Fruit fly (Drosophila melanogaster) whole organism, embryonic: ENCODE results near the gene Bem46.
A peak's percentile ranks its signal among the peaks of the same experiment; 100 is the strongest.

ENCODE experiments used
- Atf-2 ChIP-seq: fragments of 200-800 bp; sonication (Bioruptor generic); optimal IDR thresholded peaks from 2 replicates; lab custom pipeline; 2016; ENCODE audit warnings: missing biosample characterization, missing genetic modification characterization
- Atf3 ChIP-seq: fragments of 200-800 bp; sonication (Bioruptor generic); optimal IDR thresholded peaks from 3 replicates; lab custom pipeline; 2016; ENCODE audit warnings: missing biosample characterization, missing genetic modification characterization
- B-H2 ChIP-seq: fragments of 200-800 bp; sonication (Bioruptor generic); optimal IDR thresholded peaks from 2 replicates; lab custom pipeline; 2018; ENCODE audit warnings: missing biosample characterization, mild to moderate bottlenecking, missing genetic modification characterization
- BEAF-32 ChIP-seq: fragments of 200-800 bp; sonication (Bioruptor generic); optimal IDR thresholded peaks from 3 replicates; lab custom pipeline; 2017; ENCODE audit warnings: missing biosample characterization, missing genetic modification characterization, mild to moderate bottlenecking, moderate library complexity, missing genetic modification reagents
- Blimp-1 ChIP-seq: fragments of 200-800 bp; sonication (Bioruptor generic); optimal IDR thresholded peaks from 3 replicates; lab custom pipeline; 2018; ENCODE audit warnings: missing biosample characterization, missing genetic modification characterization, mild to moderate bottlenecking, moderate library complexity, missing genetic modification reagents
- CG12236 ChIP-seq: fragments of 200-800 bp; sonication (Bioruptor generic); optimal IDR thresholded peaks from 2 replicates; lab custom pipeline; 2016; ENCODE audit warnings: missing biosample characterization, missing genetic modification characterization
- CG12659 ChIP-seq: fragments of 200-800 bp; sonication (Bioruptor generic); optimal IDR thresholded peaks from 3 replicates; lab custom pipeline; 2017; ENCODE audit warnings: mild to moderate bottlenecking, missing biosample characterization, missing genetic modification reagents, missing genetic modification characterization
- CG13775 ChIP-seq: fragments of 200-800 bp; sonication (Bioruptor generic); optimal IDR thresholded peaks from 3 replicates; lab custom pipeline; 2017; ENCODE audit warnings: missing biosample characterization, mild to moderate bottlenecking, missing genetic modification characterization
- CG17359 ChIP-seq: fragments of 200-800 bp; sonication (Bioruptor generic); optimal IDR thresholded peaks from 3 replicates; lab custom pipeline; 2018; ENCODE audit warnings: missing biosample characterization, mild to moderate bottlenecking, missing genetic modification characterization, moderate library complexity
- CG31365 ChIP-seq: fragments of 200-800 bp; sonication (Bioruptor generic); optimal IDR thresholded peaks from 2 replicates; lab custom pipeline; 2018; ENCODE audit warnings: missing biosample characterization, mild to moderate bottlenecking, missing genetic modification characterization
- CG33213 ChIP-seq: fragments of 200-800 bp; sonication (Bioruptor generic); optimal IDR thresholded peaks from 3 replicates; lab custom pipeline; 2016; ENCODE audit warnings: missing biosample characterization, missing genetic modification characterization
- CG4820 ChIP-seq: fragments of 200-800 bp; sonication (Bioruptor generic); optimal IDR thresholded peaks from 3 replicates; lab custom pipeline; 2016; ENCODE audit warnings: missing biosample characterization, missing genetic modification characterization
- CG4854 ChIP-seq: fragments of 200-800 bp; sonication (Bioruptor generic); optimal IDR thresholded peaks from 2 replicates; lab custom pipeline; 2016; ENCODE audit warnings: missing biosample characterization, missing genetic modification characterization, inconsistent platforms
- CG5180 ChIP-seq: fragments of 200-800 bp; sonication (Bioruptor generic); optimal IDR thresholded peaks from 3 replicates; lab custom pipeline; 2017; ENCODE audit warnings: missing biosample characterization, missing genetic modification characterization, mild to moderate bottlenecking, moderate library complexity, missing genetic modification reagents
- CG6254 ChIP-seq: fragments of 200-800 bp; sonication (Bioruptor generic); optimal IDR thresholded peaks from 3 replicates; lab custom pipeline; 2017; ENCODE audit warnings: mild to moderate bottlenecking, missing biosample characterization, missing genetic modification reagents, missing genetic modification characterization
- CG8281 ChIP-seq: fragments of 200-800 bp; sonication (Bioruptor generic); optimal IDR thresholded peaks from 2 replicates; lab custom pipeline; 2018; ENCODE audit warnings: missing biosample characterization, mild to moderate bottlenecking, missing genetic modification characterization, moderate library complexity
- CG9215 ChIP-seq: fragments of 200-800 bp; sonication (Bioruptor generic); IDR thresholded peaks from 2 replicates; pipeline ENCODE4 v1.3.6; 2022; ENCODE audit warnings: missing biosample characterization, missing genetic modification characterization
- CG9932 ChIP-seq: fragments of 200-800 bp; sonication (Bioruptor generic); IDR thresholded peaks from 2 replicates; pipeline ENCODE4 v1.3.6; 2022; ENCODE audit warnings: missing biosample characterization, missing genetic modification characterization
- D ChIP-seq, 2 experiments: fragments of 200-800 bp in 1 of 2; fragments of >200 bp in 1 of 2; sonication (Bioruptor generic) in 1 of 2; optimal IDR thresholded peaks; 2 replicates in 1 of 2; 3 replicates in 1 of 2; lab custom pipeline; 2017; ENCODE audit warnings: mild to moderate bottlenecking in 1 of 2, missing biosample characterization in 1 of 2, missing genetic modification characterization in 1 of 2, missing genetic modification reagents in 1 of 2
- E2f2 ChIP-seq: fragments of 200-800 bp; sonication (Bioruptor generic); IDR thresholded peaks from 2 replicates; pipeline ENCODE4 v1.3.6; 2022; ENCODE audit warnings: missing biosample characterization, missing genetic modification characterization
- Ets65A ChIP-seq: fragments of 200-800 bp; sonication (Bioruptor generic); peaks from one replicate; lab custom pipeline; 2016; ENCODE audit warnings: missing biosample characterization, missing genetic modification characterization
- GATAe ChIP-seq: fragments of 200-800 bp; sonication (Bioruptor generic); conservative IDR thresholded peaks from 2 replicates; pipeline ENCODE4 v1.3.6; 2022; ENCODE audit warnings: missing biosample characterization, missing genetic modification characterization
- Gsc ChIP-seq: fragments of 200-800 bp; sonication (Bioruptor generic); IDR thresholded peaks from 2 replicates; pipeline ENCODE4 v1.3.6; 2022; ENCODE audit warnings: missing biosample characterization, missing genetic modification characterization
- HLH3B ChIP-seq: fragments of 200-800 bp; sonication (Bioruptor generic); IDR thresholded peaks from 2 replicates; pipeline ENCODE4 v1.3.6; 2022; ENCODE audit warnings: missing biosample characterization, missing genetic modification characterization
- Mad ChIP-seq: fragments of 200-800 bp; sonication (Bioruptor generic); optimal IDR thresholded peaks from 2 replicates; lab custom pipeline; 2016; ENCODE audit warnings: missing biosample characterization, missing genetic modification characterization
- NC2β ChIP-seq: fragments of 200-800 bp; sonication (Bioruptor generic); optimal IDR thresholded peaks from 2 replicates; lab custom pipeline; 2016; ENCODE audit warnings: missing biosample characterization, missing genetic modification characterization
- NFAT ChIP-seq: fragments of 200-800 bp; sonication (Bioruptor generic); IDR thresholded peaks from 2 replicates; pipeline ENCODE4 v1.3.6; 2022; ENCODE audit warnings: missing biosample characterization, missing genetic modification characterization
- Scr ChIP-seq: fragments of 200-800 bp; sonication (Bioruptor generic); IDR thresholded peaks from 2 replicates; pipeline ENCODE4 v1.3.6; 2022; ENCODE audit warnings: missing biosample characterization, missing genetic modification characterization; ENCODE audit not compliant: partially characterized antibody
- Side ChIP-seq: fragments of 200-800 bp; sonication (Bioruptor generic); optimal IDR thresholded peaks from 2 replicates; lab custom pipeline; 2016; ENCODE audit warnings: missing biosample characterization, missing genetic modification characterization
- Six4 ChIP-seq: fragments of 200-800 bp; sonication (Bioruptor generic); optimal IDR thresholded peaks from 2 replicates; lab custom pipeline; 2016; ENCODE audit warnings: missing biosample characterization, missing genetic modification characterization
- az2 ChIP-seq: fragments of 200-800 bp; sonication (Bioruptor generic); optimal IDR thresholded peaks from 3 replicates; lab custom pipeline; 2016; ENCODE audit warnings: missing biosample characterization, missing genetic modification characterization
- bigmax ChIP-seq: fragments of 200-800 bp; sonication (Bioruptor generic); optimal IDR thresholded peaks from 2 replicates; lab custom pipeline; 2018; ENCODE audit warnings: missing biosample characterization, mild to moderate bottlenecking, missing genetic modification characterization
- bowl ChIP-seq: fragments of 200-800 bp; sonication (Bioruptor generic); IDR thresholded peaks from 2 replicates; pipeline ENCODE4 v1.3.6; 2022; ENCODE audit warnings: missing biosample characterization, missing genetic modification characterization
- caup ChIP-seq: fragments of 200-800 bp; sonication (Bioruptor generic); optimal IDR thresholded peaks from 3 replicates; lab custom pipeline; 2017; ENCODE audit warnings: missing biosample characterization, mild to moderate bottlenecking, missing genetic modification characterization, moderate library complexity; ENCODE audit not compliant: severe bottlenecking
- chn ChIP-seq: fragments of 200-800 bp; sonication (Bioruptor generic); optimal IDR thresholded peaks from 2 replicates; lab custom pipeline; 2016; ENCODE audit warnings: missing biosample characterization, missing genetic modification characterization
- crol ChIP-seq: fragments of 200-800 bp; sonication (Bioruptor generic); IDR thresholded peaks from 2 replicates; pipeline ENCODE4 v1.3.6; 2022; ENCODE audit warnings: missing biosample characterization, missing genetic modification characterization
- dmrt99B ChIP-seq: fragments of 200-800 bp; sonication (Bioruptor generic); optimal IDR thresholded peaks from 2 replicates; lab custom pipeline; 2018; ENCODE audit warnings: missing biosample characterization, mild to moderate bottlenecking, missing genetic modification characterization, moderate library complexity
- fd64A ChIP-seq: fragments of 200-800 bp; sonication (Bioruptor generic); optimal IDR thresholded peaks from 3 replicates; lab custom pipeline; 2018; ENCODE audit warnings: missing biosample characterization, mild to moderate bottlenecking, missing genetic modification characterization
- fru ChIP-seq: fragments of >200 bp; optimal IDR thresholded peaks from 2 replicates; lab custom pipeline; 2017
- gfzf ChIP-seq: fragments of 200-800 bp; sonication (Bioruptor generic); optimal IDR thresholded peaks from 2 replicates; lab custom pipeline; 2016; ENCODE audit warnings: missing biosample characterization, mild to moderate bottlenecking, missing genetic modification characterization, moderate library complexity
- gsb-n ChIP-seq: fragments of 200-800 bp; sonication (Bioruptor generic); optimal IDR thresholded peaks from 3 replicates; lab custom pipeline; 2018; ENCODE audit warnings: missing biosample characterization, mild to moderate bottlenecking, missing genetic modification characterization
- her ChIP-seq: fragments of 200-800 bp; sonication (Bioruptor generic); optimal IDR thresholded peaks from 2 replicates; lab custom pipeline; 2016; ENCODE audit warnings: missing biosample characterization, missing genetic modification characterization
- ken ChIP-seq: fragments of 200-800 bp; sonication (Bioruptor generic); IDR thresholded peaks from 3 replicates; pipeline ENCODE4 v1.3.6; 2022; ENCODE audit warnings: missing biosample characterization, missing genetic modification characterization
- knrl ChIP-seq: fragments of 200-800 bp; sonication (Bioruptor generic); IDR thresholded peaks from 3 replicates; pipeline ENCODE4 v1.3.6; 2022; ENCODE audit warnings: missing biosample characterization, missing genetic modification characterization; ENCODE audit not compliant: partially characterized antibody
- nerfin-2 ChIP-seq: fragments of 200-800 bp; sonication (Bioruptor generic); IDR thresholded peaks from 2 replicates; pipeline ENCODE4 v1.3.6; 2022; ENCODE audit warnings: missing biosample characterization, missing genetic modification characterization; ENCODE audit not compliant: partially characterized antibody
- sqz ChIP-seq: fragments of 200-800 bp; sonication (Bioruptor generic); optimal IDR thresholded peaks from 3 replicates; lab custom pipeline; 2018; ENCODE audit warnings: missing biosample characterization, mild to moderate bottlenecking, missing genetic modification characterization
- stc ChIP-seq: fragments of 200-800 bp; sonication (Bioruptor generic); IDR thresholded peaks from 2 replicates; pipeline ENCODE4 v1.3.6; 2022; ENCODE audit warnings: missing biosample characterization, missing genetic modification characterization
- tio ChIP-seq: fragments of 200-800 bp; sonication (Bioruptor generic); optimal IDR thresholded peaks from 2 replicates; lab custom pipeline; 2017; ENCODE audit warnings: missing biosample characterization, missing genetic modification characterization, inconsistent platforms
- toy ChIP-seq: fragments of 200-800 bp; sonication (Bioruptor generic); IDR thresholded peaks from 2 replicates; pipeline ENCODE4 v1.3.6; 2022; ENCODE audit warnings: missing biosample characterization, missing genetic modification characterization
- tup ChIP-seq: fragments of 200-800 bp; sonication (Bioruptor generic); optimal IDR thresholded peaks from 2 replicates; lab custom pipeline; 2016; ENCODE audit warnings: missing biosample characterization, mild to moderate bottlenecking, missing genetic modification characterization, moderate library complexity
- usp ChIP-seq: fragments of >200 bp; optimal IDR thresholded peaks from 2 replicates; lab custom pipeline; 2017; ENCODE audit warnings: missing biosample characterization, missing genetic modification characterization

The Bem46 gene

DNA sequence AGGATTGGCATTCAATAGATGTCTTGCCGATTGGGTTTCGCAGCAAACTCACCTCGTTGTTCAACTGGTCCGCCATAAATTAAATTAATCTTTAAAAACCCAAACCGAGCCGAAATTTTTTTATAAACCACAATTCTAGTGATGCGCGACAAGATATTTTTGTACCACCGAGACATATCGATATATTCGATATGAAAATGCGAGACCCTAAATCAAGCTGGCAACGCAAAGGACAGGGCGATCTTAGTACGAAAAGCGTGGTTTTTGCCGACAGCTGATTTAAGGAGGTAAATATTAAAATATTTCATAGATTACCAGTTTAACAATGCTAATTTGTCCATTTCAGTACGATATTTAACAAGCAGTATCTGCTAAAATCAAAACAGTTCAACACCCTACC is 41.1 kb downstream of the Bem46 start, which contains the start of the genes Sf3b2 and CG17219 (continued):
- TF ChIP-seq az2 (GFP tag; lab: Kevin White, UChicago) (no peak), bigmax (GFP tag; lab: Kevin White, UChicago) (no peak), Side (GFP tag; lab: Kevin White, UChicago) (peak; percentile 18), CG6254 (GFP tag; lab: Kevin White, UChicago) (peak; percentile 99), dmrt99B (tag; lab: Kevin White, UChicago) (no peak), CG13775 (GFP tag; lab: Kevin White, UChicago) (no peak), fd64A (GFP tag; lab: Kevin White, UChicago) (no peak), CG8281 (tag; lab: Kevin White, UChicago) (no peak), usp (GFP tag; lab: Kevin White, UChicago) (no peak), Six4 (GFP tag; lab: Kevin White, UChicago) (no peak), NC2β (GFP tag; lab: Kevin White, UChicago) (peak; percentile 51), sqz (no peak), stc (GFP tag; lab: Robert Waterston, UW) (no peak), Gsc (GFP tag; lab: Robert Waterston, UW) (no peak), Scr (peak; percentile 76), Ets65A (GFP tag; lab: Kevin White, UChicago) (peak; percentile 86), Mad (GFP tag; lab: Kevin White, UChicago) (peak; percentile 42), bowl (GFP tag; lab: Robert Waterston, UW) (no peak), toy (GFP tag; lab: Robert Waterston, UW) (no peak), CG33213 (GFP tag; lab: Kevin White, UChicago) (peak; percentile 4), CG12236 (no peak), knrl (peak; percentile 70), crol (GFP tag; lab: Robert Waterston, UW) (no peak), CG9932 (GFP tag; lab: Robert Waterston, UW) (peak; percentile 49; the same call in 1 of the 2 replicates), Atf-2 (GFP tag; lab: Kevin White, UChicago) (no peak), gfzf (peak; percentile 18), HLH3B (no peak), nerfin-2 (GFP tag; lab: Robert Waterston, UW) (0 out of 2 replicates have a peak, but pooled peaks have one; percentile 39), her (no peak), BEAF-32 (peak; percentile 85), gsb-n (tag; lab: Kevin White, UChicago) (no peak), B-H2 (GFP tag; lab: Kevin White, UChicago) (no peak), D (optimal IDR thresholded peaks at IDR 0.05; lab: Kevin White, UChicago) (no peak), D (GFP tag; optimal IDR thresholded peaks at IDR 0.05; lab: Kevin White, UChicago) (no peak), tup (GFP tag; lab: Kevin White, UChicago) (no peak), Atf3 (GFP tag; lab: Kevin White, UChicago) (no peak), CG17359 (no peak), Blimp-1 (GFP tag; lab: Kevin White, UChicago) (no peak), NFAT (GFP tag; lab: Robert Waterston, UW) (no peak), ken (GFP tag; lab: Robert Waterston, UW) (no peak), tio (GFP tag; lab: Kevin White, UChicago) (no peak), caup (GFP tag; lab: Kevin White, UChicago) (no peak), CG9215 (GFP tag; lab: Robert Waterston, UW) (no peak), chn (no peak), CG4820 (no peak), fru (lab: Kevin White, UChicago) (no peak), CG5180 (GFP tag; lab: Kevin White, UChicago) (no peak), CG12659 (peak; percentile 62), E2f2 (GFP tag; lab: Robert Waterston, UW) (peak; percentile 68), GATAe (GFP tag; lab: Robert Waterston, UW) (no peak), CG4854 (GFP tag; lab: Kevin White, UChicago) (no peak), CG31365 (tag; lab: Kevin White, UChicago) (no peak)
